Worm (Caenorhabditis elegans) whole organism, young adult: ENCODE data around the gene C25E10.12.

Experiments used
- B0035.1 ChIP-seq: sonication (generic microtip); optimal IDR thresholded peaks from 2 replicates; lab custom pipeline; 2016; ENCODE audit warnings: missing genetic modification characterization, mild to moderate bottlenecking, missing compliant biosample characterization, missing genotype, missing genetic modification reagents
- B0261.1 ChIP-seq: sonication (generic microtip); optimal IDR thresholded peaks from 2 replicates; lab custom pipeline; 2016; ENCODE audit warnings: mild to moderate bottlenecking, missing genetic modification characterization, moderate library complexity, missing compliant biosample characterization
- B0336.3 ChIP-seq: fragments of 200-800 bp; sonication (Bioruptor generic); IDR thresholded peaks from 2 replicates; pipeline ENCODE4 v1.3.6; 2022; ENCODE audit warnings: missing genetic modification characterization, missing compliant biosample characterization
- F22D6.2 ChIP-seq: sonication (generic microtip); optimal IDR thresholded peaks from 2 replicates; lab custom pipeline; 2016; ENCODE audit warnings: mild to moderate bottlenecking, missing genetic modification characterization, missing compliant biosample characterization
- F23B12.7 ChIP-seq: sonication (generic microtip); optimal IDR thresholded peaks from 2 replicates; lab custom pipeline; 2017; ENCODE audit warnings: missing genetic modification characterization, mild to moderate bottlenecking, missing compliant biosample characterization, antibody characterized with exemption, moderate library complexity; ENCODE audit not compliant: insufficient read depth
- F39B2.1 ChIP-seq: fragments of 200-800 bp; sonication (Bioruptor generic); IDR thresholded peaks from 2 replicates; pipeline ENCODE4 v1.3.6; 2022; ENCODE audit warnings: missing genetic modification reagents, missing genetic modification characterization, missing compliant biosample characterization
- F52B5.7 ChIP-seq: sonication (generic microtip); optimal IDR thresholded peaks from 2 replicates; lab custom pipeline; 2016; ENCODE audit warnings: mild to moderate bottlenecking, missing genetic modification characterization, missing compliant biosample characterization
- F55B11.4 ChIP-seq: sonication (generic microtip); optimal IDR thresholded peaks from 2 replicates; lab custom pipeline; 2016; ENCODE audit warnings: missing compliant biosample characterization, missing genetic modification characterization, borderline replicate concordance; ENCODE audit not compliant: insufficient read depth
- K11D2.4 ChIP-seq: fragments of 200-800 bp; sonication (Bioruptor generic); IDR thresholded peaks from 2 replicates; pipeline ENCODE4 v1.3.6; 2022; ENCODE audit warnings: missing genetic modification reagents, missing genetic modification characterization, missing compliant biosample characterization
- T07F8.4 ChIP-seq: sonication (generic microtip); optimal IDR thresholded peaks from 2 replicates; lab custom pipeline; 2016; ENCODE audit warnings: mild to moderate bottlenecking, missing genetic modification characterization, moderate library complexity, missing compliant biosample characterization
- Y67H2A.10 ChIP-seq: fragments of 200-800 bp; sonication (Bioruptor generic); conservative IDR thresholded peaks from 2 replicates; pipeline ENCODE4 v1.3.6; 2022; ENCODE audit warnings: missing genetic modification reagents, missing genetic modification characterization, missing compliant biosample characterization
- atf-7 ChIP-seq: sonication (generic microtip); optimal IDR thresholded peaks from 2 replicates; lab custom pipeline; 2017; ENCODE audit warnings: mild to moderate bottlenecking, missing genetic modification characterization, missing compliant biosample characterization
- attf-6 ChIP-seq: fragments of 200-800 bp; sonication (Bioruptor generic); IDR thresholded peaks from 2 replicates; pipeline ENCODE4 v1.3.6; 2022; ENCODE audit warnings: missing genetic modification reagents, missing genetic modification characterization, missing compliant biosample characterization
- cebp-2 ChIP-seq: fragments of 200-800 bp; sonication (Bioruptor generic); IDR thresholded peaks from 2 replicates; pipeline ENCODE4 v1.3.6; 2022; ENCODE audit warnings: missing genetic modification characterization, missing compliant biosample characterization
- ceh-27 ChIP-seq: fragments of 200-800 bp; sonication (Bioruptor generic); optimal IDR thresholded peaks from 2 replicates; lab custom pipeline; 2018; ENCODE audit warnings: mild to moderate bottlenecking, missing genetic modification characterization, moderate library complexity, missing compliant biosample characterization
- dpl-1 ChIP-seq: fragments of 150-350 bp; optimal IDR thresholded peaks from 2 replicates; lab custom pipeline; 2014; ENCODE audit warnings: missing biosample characterization, missing genetic modification reagents, missing genetic modification characterization
- ekl-4 ChIP-seq: fragments of 200-800 bp; sonication (Bioruptor generic); IDR thresholded peaks from 2 replicates; pipeline ENCODE4 v1.3.6; 2022; ENCODE audit warnings: missing genetic modification reagents, missing genetic modification characterization, missing compliant biosample characterization
- hmg-20 ChIP-seq: fragments of 200-800 bp; sonication (Bioruptor generic); IDR thresholded peaks from 2 replicates; pipeline ENCODE4 v1.3.6; 2022; ENCODE audit warnings: missing genetic modification reagents, missing genetic modification characterization, missing compliant biosample characterization
- hrde-1 ChIP-seq: sonication (generic microtip); optimal IDR thresholded peaks from 2 replicates; lab custom pipeline; 2016; ENCODE audit warnings: missing genetic modification characterization, mild to moderate bottlenecking, missing compliant biosample characterization, moderate library complexity, missing genotype, missing genetic modification reagents, borderline replicate concordance
- lin-40 ChIP-seq: sonication (generic microtip); optimal IDR thresholded peaks from 2 replicates; lab custom pipeline; 2016; ENCODE audit warnings: missing genetic modification characterization, mild to moderate bottlenecking, missing compliant biosample characterization, missing genotype, missing genetic modification reagents
- lsy-27 ChIP-seq: sonication (generic microtip); optimal IDR thresholded peaks from 2 replicates; lab custom pipeline; 2017; ENCODE audit warnings: missing genetic modification characterization, mild to moderate bottlenecking, missing compliant biosample characterization, antibody characterized with exemption, missing genotype, borderline replicate concordance; ENCODE audit not compliant: insufficient read depth
- madf-6 ChIP-seq: fragments of 200-800 bp; sonication (Bioruptor generic); IDR thresholded peaks from 2 replicates; pipeline ENCODE4 v1.3.6; 2022; ENCODE audit warnings: missing genetic modification reagents, missing genetic modification characterization, missing compliant biosample characterization
- madf-8 ChIP-seq: fragments of 200-800 bp; sonication (Bioruptor generic); conservative IDR thresholded peaks from 2 replicates; pipeline ENCODE4 v1.3.6; 2022; ENCODE audit warnings: missing genetic modification reagents, missing genetic modification characterization, missing compliant biosample characterization
- mel-28 ChIP-seq: sonication (generic microtip); optimal IDR thresholded peaks from 2 replicates; lab custom pipeline; 2016; ENCODE audit warnings: borderline replicate concordance, mild to moderate bottlenecking, missing genetic modification characterization, missing compliant biosample characterization
- mxl-1 ChIP-seq: sonication (generic microtip); optimal IDR thresholded peaks from 2 replicates; lab custom pipeline; 2016; ENCODE audit warnings: missing genetic modification characterization, missing compliant biosample characterization
- nhr-179 ChIP-seq: sonication (generic microtip); optimal IDR thresholded peaks from 2 replicates; lab custom pipeline; 2016; ENCODE audit warnings: mild to moderate bottlenecking, missing genetic modification characterization, missing compliant biosample characterization
- rpc-1 ChIP-seq, 2 experiments: fragments of 150-350 bp in 1 of 2; sonication (generic microtip) in 1 of 2; optimal IDR thresholded peaks; 2 replicates each; lab custom pipeline; 2014 to 2018; ENCODE audit warnings: missing biosample characterization in 1 of 2, missing genetic modification characterization in 1 of 2, missing genetic modification reagents in 1 of 2, missing genotype in 1 of 2
- sea-2 ChIP-seq: fragments of 200-800 bp; sonication (Bioruptor generic); IDR thresholded peaks from 2 replicates; pipeline ENCODE4 v1.3.6; 2022; ENCODE audit warnings: missing genetic modification characterization, missing compliant biosample characterization
- snpc-1.1 ChIP-seq: sonication (generic microtip); optimal IDR thresholded peaks from 2 replicates; lab custom pipeline; 2017; ENCODE audit warnings: missing genetic modification characterization, mild to moderate bottlenecking, missing compliant biosample characterization, antibody characterized with exemption, moderate library complexity, missing genotype, missing genetic modification reagents; ENCODE audit not compliant: insufficient read depth
- snpc-1.3 ChIP-seq: sonication (generic microtip); optimal IDR thresholded peaks from 2 replicates; lab custom pipeline; 2017; ENCODE audit warnings: missing genetic modification characterization, mild to moderate bottlenecking, missing compliant biosample characterization, antibody characterized with exemption, moderate library complexity, missing genotype, missing genetic modification reagents; ENCODE audit not compliant: insufficient read depth
- snpc-3.4 ChIP-seq: sonication (generic microtip); optimal IDR thresholded peaks from 2 replicates; lab custom pipeline; 2017; ENCODE audit warnings: missing genetic modification characterization, mild to moderate bottlenecking, missing compliant biosample characterization, antibody characterized with exemption, moderate library complexity, missing genotype, missing genetic modification reagents
- sptf-2 ChIP-seq: fragments of 200-800 bp; sonication (Bioruptor generic); optimal IDR thresholded peaks from 2 replicates; lab custom pipeline; 2018; ENCODE audit warnings: mild to moderate bottlenecking, missing genetic modification characterization, missing compliant biosample characterization
- tbp1 ChIP-seq: fragments of 200-800 bp; sonication (Bioruptor generic); optimal IDR thresholded peaks from 2 replicates; lab custom pipeline; 2018; ENCODE audit warnings: mild to moderate bottlenecking, missing genetic modification characterization, missing compliant biosample characterization
- tbx-9 ChIP-seq: sonication (generic microtip); optimal IDR thresholded peaks from 2 replicates; lab custom pipeline; 2016; ENCODE audit warnings: borderline replicate concordance, missing genetic modification characterization, inconsistent platforms, missing compliant biosample characterization
- tlf-1 ChIP-seq: fragments of 200-800 bp; sonication (Bioruptor generic); optimal IDR thresholded peaks from 2 replicates; lab custom pipeline; 2018; ENCODE audit warnings: mild to moderate bottlenecking, missing genetic modification characterization, missing compliant biosample characterization
- ztf-26 ChIP-seq: sonication (generic microtip); optimal IDR thresholded peaks from 2 replicates; lab custom pipeline; 2017; ENCODE audit warnings: missing genetic modification characterization, missing compliant biosample characterization

C25E10.12 gene

DNA sequence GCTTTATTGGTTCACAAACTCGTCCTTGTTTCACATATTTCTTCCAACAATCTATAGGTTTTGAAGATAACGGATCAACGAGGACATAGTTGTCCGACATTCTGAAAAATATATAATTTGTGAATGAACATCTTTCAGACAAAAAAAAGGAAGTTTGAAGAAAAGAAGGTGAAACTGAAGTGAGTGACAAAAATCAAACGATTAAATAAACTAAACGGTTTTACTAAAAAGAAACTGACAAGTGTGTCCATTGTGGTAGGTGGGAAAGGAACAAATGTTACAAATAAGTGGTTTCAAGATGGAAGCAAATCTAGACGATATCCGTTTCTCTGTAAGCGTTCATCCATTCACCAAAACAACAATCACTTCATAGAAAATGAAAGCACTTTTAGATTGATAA, at the start of gene C25E10.12:
C25E10.12 (minus strand) TSS at position 101 of the 400 bp plus-strand sequence.
- TF ChIP-seq lsy-27 (tag; lab: Kevin White, UChicago) (no peak), snpc-1.1 (tag; lab: Kevin White, UChicago) (no peak), rpc-1 (optimal IDR thresholded peaks at IDR 0.05; lab: Kevin White, UChicago) (no peak), rpc-1 (tag; optimal IDR thresholded peaks at IDR 0.05; lab: Kevin White, UChicago) (no peak), sea-2 (GFP tag; lab: Robert Waterston, UW) (no peak)

DNA sequence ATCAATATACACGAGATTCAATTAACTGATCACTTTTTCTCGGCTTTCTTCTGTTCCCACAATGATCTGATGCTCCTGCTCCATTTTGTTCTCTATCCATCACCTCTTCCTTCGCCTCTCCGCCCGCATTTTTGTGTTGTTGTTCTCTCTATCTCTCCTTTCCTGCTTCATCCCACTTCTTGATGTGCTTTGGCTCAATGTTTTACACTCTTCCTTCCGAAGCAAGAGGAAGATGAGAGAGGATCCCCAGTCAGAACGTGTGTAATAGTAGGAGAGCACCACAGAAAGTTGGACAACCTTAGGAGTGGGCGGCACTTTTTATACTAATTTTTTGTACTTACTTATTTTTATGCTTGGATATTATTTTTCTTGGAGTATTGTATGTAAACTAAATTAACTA, 49.7 kb upstream of the C25E10.12 start:
- TF ChIP-seq B0336.3 (GFP tag; lab: Robert Waterston, UW) (no peak), F52B5.7 (tag; lab: Kevin White, UChicago) (no peak), cebp-2 (no peak), madf-6 (no peak), ekl-4 (no peak), tbp1 (GFP tag; lab: Kevin White, UChicago) (no peak), lin-40 (tag; lab: Kevin White, UChicago) (no peak)

DNA sequence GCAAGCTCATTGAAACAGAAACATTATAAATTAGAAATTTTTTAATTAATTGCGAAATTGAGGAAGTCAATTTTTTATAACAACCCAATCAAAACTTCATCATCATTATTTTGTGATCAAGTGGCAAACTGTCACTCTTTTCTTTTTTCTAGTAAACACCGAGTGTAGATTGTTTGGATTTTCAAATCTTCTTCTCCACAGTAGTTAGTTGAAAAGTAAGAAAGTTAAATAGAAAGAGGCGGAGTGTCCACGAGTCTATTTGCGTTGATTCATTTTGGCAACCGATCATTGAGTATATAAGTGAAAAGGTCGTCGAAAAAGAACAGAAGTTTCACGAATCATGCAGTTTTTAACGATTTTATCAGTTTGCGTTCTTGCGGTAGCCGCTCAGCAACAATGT, 47.0 kb upstream of the C25E10.12 start, which contains the start of gene pqn-31:
pqn-31 (plus strand) TSS at position 301 of the 400 bp plus-strand sequence.
- TF ChIP-seq mel-28 (no peak), ztf-26 (tag; lab: Kevin White, UChicago) (no peak), F55B11.4 (tag; lab: Kevin White, UChicago) (no peak), Y67H2A.10 (GFP tag; lab: Robert Waterston, UW) (no peak), tlf-1 (no peak), hrde-1 (tag; lab: Kevin White, UChicago) (no peak), T07F8.4 (tag; lab: Kevin White, UChicago) (no peak), attf-6 (GFP tag; lab: Robert Waterston, UW) (no peak), dpl-1 (no peak), tbx-9 (tag; lab: Kevin White, UChicago) (no peak)

DNA sequence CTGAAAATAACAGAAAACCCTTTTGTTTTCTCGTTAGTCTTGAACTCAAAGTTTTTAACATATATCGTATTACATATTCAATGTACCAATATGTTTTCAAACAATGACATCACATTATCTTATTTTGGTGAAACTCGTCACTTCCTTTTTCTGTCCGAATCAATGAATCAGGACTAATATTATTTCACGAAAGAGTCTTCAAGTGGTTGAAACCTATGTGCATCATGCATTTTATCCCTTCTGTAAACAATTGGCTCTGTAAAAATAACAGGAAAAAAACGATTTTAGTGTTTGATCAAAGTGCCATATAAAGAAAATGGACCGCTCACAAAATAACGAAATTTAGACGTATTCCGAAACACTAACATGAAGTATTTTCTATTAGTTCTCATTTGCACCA, 46.0 kb upstream of the C25E10.12 start, which contains the start of gene F21C10.18:
F21C10.18 (plus strand) TSS at position 301 of the 400 bp plus-strand sequence.
- no peak for TF ChIP-seq mxl-1 (tag; lab: Kevin White, UChicago)
- no peak for TF ChIP-seq snpc-3.4 (tag; lab: Kevin White, UChicago)
- no peak for TF ChIP-seq attf-6 (GFP tag; lab: Robert Waterston, UW)
- no peak for TF ChIP-seq B0035.1 (tag; lab: Kevin White, UChicago)
- no peak for TF ChIP-seq K11D2.4
- TF ChIP-seq madf-6, result no peak
- no peak for TF ChIP-seq F23B12.7 (tag; lab: Kevin White, UChicago)
- no peak for TF ChIP-seq ekl-4
- no peak for TF ChIP-seq ceh-27
- TF ChIP-seq sptf-2, result no peak
- TF ChIP-seq F39B2.1 (GFP tag; lab: Robert Waterston, UW), result no peak
- TF ChIP-seq atf-7 (tag; lab: Kevin White, UChicago), result no peak
- no peak for TF ChIP-seq hmg-20 (GFP tag; lab: Robert Waterston, UW)
- no peak for TF ChIP-seq B0261.1

DNA sequence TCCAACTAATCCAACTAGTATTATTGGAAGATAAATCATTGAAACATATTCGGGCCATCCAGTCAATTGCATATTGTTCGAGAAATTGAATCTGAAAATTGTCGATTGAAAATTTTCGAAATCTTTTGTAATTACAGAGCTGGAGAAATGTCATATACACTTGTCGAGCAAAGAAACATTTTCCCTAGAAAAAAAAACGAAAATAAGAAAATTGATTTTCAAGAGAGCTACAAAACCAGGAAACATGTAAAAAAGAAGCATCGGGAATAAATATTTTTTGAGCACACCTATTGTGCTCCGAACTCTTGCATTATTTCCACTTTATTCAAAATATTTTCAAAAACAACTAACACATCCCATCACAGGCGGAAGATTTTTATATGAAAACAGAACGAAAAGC, 38.8 kb upstream of the C25E10.12 start, which contains the start of gene frpr-6:
frpr-6 (minus strand) TSS at position 101 of the 400 bp plus-strand sequence.
- TF ChIP-seq nhr-179 (tag; lab: Kevin White, UChicago) (no peak), madf-8 (GFP tag; lab: Robert Waterston, UW) (no peak), F22D6.2 (tag; lab: Kevin White, UChicago) (no peak), snpc-3.4 (tag; lab: Kevin White, UChicago) (no peak), snpc-1.3 (tag; lab: Kevin White, UChicago) (no peak)
